Worm (Caenorhabditis elegans) whole organism, L2 larva: ENCODE data around the gene arl-3.

Source experiments
- C34F6.9 ChIP-seq: fragments of 150-350 bp; optimal IDR thresholded peaks from 2 replicates; lab custom pipeline; 2014; ENCODE audit warnings: missing biosample characterization, missing genetic modification characterization
- aly-2 ChIP-seq: fragments of 150-350 bp; optimal IDR thresholded peaks from 2 replicates; lab custom pipeline; 2014; ENCODE audit warnings: missing biosample characterization, missing genetic modification characterization
- dmd-4 ChIP-seq: sonication (generic microtip); optimal IDR thresholded peaks from 2 replicates; lab custom pipeline; 2017; ENCODE audit warnings: missing biosample characterization, missing genetic modification characterization
- lin-13 ChIP-seq: fragments of 150-350 bp; optimal IDR thresholded peaks from 2 replicates; lab custom pipeline; 2014; ENCODE audit warnings: missing biosample characterization, missing genetic modification reagents, missing genetic modification characterization
- lin-39 ChIP-seq: fragments of 150-350 bp; optimal IDR thresholded peaks from 2 replicates; lab custom pipeline; 2014; ENCODE audit warnings: missing biosample characterization, missing genetic modification reagents, missing genetic modification characterization
- lsy-2 ChIP-seq, 2 experiments: fragments of 150-350 bp in 1 of 2; sonication (generic microtip) in 1 of 2; optimal IDR thresholded peaks; 2 replicates each; lab custom pipeline; 2014 to 2017; ENCODE audit warnings: missing biosample characterization in 2 of 2, missing genetic modification characterization in 2 of 2
- nhr-11 ChIP-seq: fragments of 150-350 bp; optimal IDR thresholded peaks from 2 replicates; lab custom pipeline; 2014; ENCODE audit warnings: missing biosample characterization, missing genetic modification characterization
- sem-4 ChIP-seq: fragments of 150-350 bp; optimal IDR thresholded peaks from 2 replicates; lab custom pipeline; 2014; ENCODE audit warnings: missing biosample characterization, missing genetic modification reagents, missing genetic modification characterization
- skn-1 ChIP-seq: sonication (generic microtip); optimal IDR thresholded peaks from 2 replicates; lab custom pipeline; 2017; ENCODE audit warnings: missing biosample characterization, missing genetic modification characterization
- snpc-4 ChIP-seq: fragments of 150-350 bp; optimal IDR thresholded peaks from 2 replicates; lab custom pipeline; 2014; ENCODE audit warnings: missing biosample characterization, missing genetic modification characterization
- unc-62 ChIP-seq: fragments of 150-350 bp; optimal IDR thresholded peaks from 2 replicates; lab custom pipeline; 2014; ENCODE audit warnings: missing biosample characterization, missing genetic modification reagents, missing genetic modification characterization
- ztf-4 ChIP-seq: fragments of 150-350 bp; optimal IDR thresholded peaks from 2 replicates; lab custom pipeline; 2014; ENCODE audit warnings: missing biosample characterization, missing genetic modification characterization

DNA sequence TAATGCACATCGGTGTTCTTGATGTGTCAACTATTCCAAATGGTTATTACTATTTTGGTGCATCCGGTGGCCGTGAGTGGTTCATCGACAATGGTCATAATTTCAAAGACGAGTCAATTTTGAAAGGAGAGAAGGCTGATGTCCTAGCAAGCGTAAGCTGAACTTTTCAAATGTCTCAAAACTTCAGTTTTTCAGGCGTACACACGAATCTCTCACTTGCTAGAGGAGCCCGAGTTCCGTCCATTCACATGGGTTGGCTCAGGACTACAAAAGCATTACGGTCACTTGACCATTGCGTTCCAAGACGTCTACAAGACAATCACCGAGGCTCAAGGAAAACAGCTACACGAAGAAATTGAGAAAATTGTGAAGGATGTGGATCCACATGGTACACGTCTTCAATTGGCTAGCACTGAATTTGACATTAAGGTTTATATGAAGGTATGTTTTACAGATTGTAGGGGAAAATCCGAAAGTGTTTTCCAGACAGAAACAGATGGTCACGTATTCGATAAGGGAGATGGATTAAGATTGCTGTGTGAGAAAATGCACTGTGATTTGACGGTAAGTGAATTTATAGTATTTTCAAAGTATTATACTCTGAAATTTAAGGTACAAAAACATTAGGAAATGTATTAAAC is 3.1 kb downstream of the arl-3 start:
- TF ChIP-seq nhr-11 (tag; lab: Kevin White, UChicago) (no peak), lin-13 (GFP tag; lab: Kevin White, UChicago) (no peak), sem-4 (no peak), unc-62 (GFP tag; lab: Kevin White, UChicago) (no peak), dmd-4 (tag; lab: Kevin White, UChicago) (no peak), C34F6.9 (tag; lab: Kevin White, UChicago) (no peak), skn-1 (tag; lab: Kevin White, UChicago) (no peak), lin-39 (tag; lab: Kevin White, UChicago) (no peak), snpc-4 (tag; lab: Kevin White, UChicago) (no peak), aly-2 (tag; lab: Kevin White, UChicago) (no peak), lsy-2 (tag; optimal IDR thresholded peaks at IDR 0.05; lab: Kevin White, UChicago) (no peak), ztf-4 (tag; lab: Kevin White, UChicago) (no peak)
